Worm (Caenorhabditis elegans) whole organism, early embryonic: ENCODE data around the gene rpn-1.

ENCODE experiments used
- ama-1 ChIP-seq: fragments of 150-350 bp; optimal IDR thresholded peaks from 2 replicates; lab custom pipeline; 2014
- ceh-13 ChIP-seq: fragments of 200-800 bp; sonication (Bioruptor generic); optimal IDR thresholded peaks from 2 replicates; lab custom pipeline; 2018; ENCODE audit warnings: mild to moderate bottlenecking, missing genetic modification characterization, missing compliant biosample characterization
- ceh-36 ChIP-seq: sonication (generic microtip); optimal IDR thresholded peaks from 2 replicates; lab custom pipeline; 2016; ENCODE audit warnings: missing genetic modification characterization, inconsistent platforms, missing compliant biosample characterization
- hnd-1 ChIP-seq: sonication (generic microtip); optimal IDR thresholded peaks from 2 replicates; lab custom pipeline; 2016; ENCODE audit warnings: missing genetic modification characterization, missing compliant biosample characterization
- pes-1 ChIP-seq: fragments of 200-800 bp; sonication (Bioruptor generic); IDR thresholded peaks from 2 replicates; pipeline ENCODE4 v1.3.6; 2022; ENCODE audit warnings: missing genetic modification reagents, missing genetic modification characterization, missing compliant biosample characterization
- scrt-1 ChIP-seq: fragments of 200-800 bp; sonication (Bioruptor generic); IDR thresholded peaks from 2 replicates; pipeline ENCODE4 v1.3.6; 2022; ENCODE audit warnings: missing genetic modification characterization, missing compliant biosample characterization
- tbx-37 ChIP-seq: fragments of 200-800 bp; sonication (Bioruptor generic); conservative IDR thresholded peaks from 2 replicates; pipeline ENCODE4 v1.3.6; 2022; ENCODE audit warnings: missing genetic modification reagents, missing genetic modification characterization, missing compliant biosample characterization

DNA sequence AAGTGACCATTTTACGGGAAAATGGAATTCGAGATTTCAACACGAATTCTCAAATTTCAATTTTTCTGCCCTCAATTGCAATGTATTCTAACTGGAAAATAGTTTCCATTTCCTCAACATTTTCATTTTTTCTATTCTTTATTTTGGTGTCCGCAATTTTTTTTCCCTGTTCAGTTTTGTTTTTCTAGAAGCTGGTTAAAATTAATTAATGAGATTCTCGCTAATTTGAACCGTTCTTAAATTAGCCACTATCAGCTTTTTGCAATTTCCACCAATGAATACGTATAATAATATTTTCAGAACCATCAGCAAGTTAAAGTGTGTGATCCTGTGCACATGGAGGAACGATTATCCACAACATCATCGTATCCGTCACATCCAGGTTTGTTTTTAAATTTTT lies 47.6 kb upstream of the rpn-1 start, which contains the start of gene jnk-1:
- TF ChIP-seq ama-1 (lab: Kevin White, UChicago), result no peak
- TF ChIP-seq tbx-37, result no peak
- TF ChIP-seq scrt-1 (GFP tag; lab: Robert Waterston, UW), result no peak
- no peak for TF ChIP-seq ceh-13
- TF ChIP-seq ceh-36, result no peak
- TF ChIP-seq hnd-1, result no peak
- no peak for TF ChIP-seq pes-1 (GFP tag; lab: Robert Waterston, UW)
